Worm (Caenorhabditis elegans) whole organism, young adult: ENCODE measurements around the gene C43F9.4.
A peak's percentile ranks its signal among the peaks of the same experiment; 100 is the strongest.
"Not testable (repeated sequence)": the region's sequence is repeated elsewhere in the genome, so short reads cannot be mapped to it uniquely, and the experiment has no call there.

Experiments
- B0261.1 ChIP-seq: sonication (generic microtip); optimal IDR thresholded peaks from 2 replicates; lab custom pipeline; 2016; ENCODE audit warnings: mild to moderate bottlenecking, missing genetic modification characterization, moderate library complexity, missing compliant biosample characterization
- C06A6.2 ChIP-seq: fragments of 200-800 bp; sonication (Bioruptor generic); conservative IDR thresholded peaks from 2 replicates; pipeline ENCODE4 v1.3.6; 2022; ENCODE audit warnings: missing genetic modification characterization, missing compliant biosample characterization
- C17E4.6 ChIP-seq: fragments of 200-800 bp; sonication (Bioruptor generic); IDR thresholded peaks from 2 replicates; pipeline ENCODE4 v1.3.6; 2022; ENCODE audit warnings: missing genetic modification reagents, missing genetic modification characterization, missing compliant biosample characterization
- F33H1.4 ChIP-seq: fragments of 200-800 bp; sonication (Bioruptor generic); IDR thresholded peaks from 2 replicates; pipeline ENCODE4 v1.3.6; 2022; ENCODE audit warnings: missing genetic modification reagents, missing genetic modification characterization, missing compliant biosample characterization
- K12H6.12 ChIP-seq: fragments of 200-800 bp; sonication (Bioruptor generic); optimal IDR thresholded peaks from 2 replicates; lab custom pipeline; 2018; ENCODE audit warnings: mild to moderate bottlenecking, missing genetic modification characterization, missing compliant biosample characterization
- Y53F4B.3 ChIP-seq: fragments of 200-800 bp; sonication (Bioruptor generic); IDR thresholded peaks from 2 replicates; pipeline ENCODE4 v1.3.6; 2022; ENCODE audit warnings: missing genetic modification reagents, missing genetic modification characterization, missing compliant biosample characterization
- Y56A3A.18 ChIP-seq: fragments of 200-800 bp; sonication (Bioruptor generic); IDR thresholded peaks from 2 replicates; pipeline ENCODE4 v1.3.6; 2022; ENCODE audit warnings: missing genetic modification reagents, missing genetic modification characterization, missing compliant biosample characterization
- Y95B8A.8 ChIP-seq: fragments of 200-800 bp; sonication (Bioruptor generic); IDR thresholded peaks from 2 replicates; pipeline ENCODE4 v1.3.6; 2022; ENCODE audit warnings: missing genetic modification reagents, missing genetic modification characterization, missing compliant biosample characterization
- aptf-2 ChIP-seq: fragments of 200-800 bp; sonication (Bioruptor generic); conservative IDR thresholded peaks from 2 replicates; pipeline ENCODE4 v1.3.6; 2022; ENCODE audit warnings: missing genetic modification reagents, missing genetic modification characterization, missing compliant biosample characterization
- aptf-3 ChIP-seq: fragments of 200-800 bp; sonication (Bioruptor generic); IDR thresholded peaks from 2 replicates; pipeline ENCODE4 v1.3.6; 2022; ENCODE audit warnings: missing genetic modification characterization, missing compliant biosample characterization
- attf-3 ChIP-seq: fragments of 200-800 bp; sonication (Bioruptor generic); conservative IDR thresholded peaks from 2 replicates; pipeline ENCODE4 v1.3.6; 2022; ENCODE audit warnings: missing genetic modification reagents, missing genetic modification characterization, missing compliant biosample characterization
- ceh-40 ChIP-seq: fragments of 200-800 bp; sonication (Bioruptor generic); IDR thresholded peaks from 2 replicates; pipeline ENCODE4 v1.3.6; 2022; ENCODE audit warnings: missing genetic modification characterization, missing compliant biosample characterization
- ceh-58 ChIP-seq: fragments of 200-800 bp; sonication (Bioruptor generic); IDR thresholded peaks from 2 replicates; pipeline ENCODE4 v1.3.6; 2022; ENCODE audit warnings: missing genetic modification characterization, missing compliant biosample characterization
- die-1 ChIP-seq: sonication (generic microtip); optimal IDR thresholded peaks from 2 replicates; lab custom pipeline; 2016; ENCODE audit warnings: missing genotype, mild to moderate bottlenecking, missing genetic modification characterization, missing compliant biosample characterization
- dox-1 ChIP-seq: fragments of 200-800 bp; sonication (Bioruptor generic); IDR thresholded peaks from 2 replicates; pipeline ENCODE4 v1.3.6; 2022; ENCODE audit warnings: missing genetic modification reagents, missing genetic modification characterization, missing compliant biosample characterization
- him-1 ChIP-seq: sonication (generic microtip); optimal IDR thresholded peaks from 2 replicates; lab custom pipeline; 2016; ENCODE audit warnings: missing genotype, missing genetic modification reagents, missing genetic modification characterization, missing compliant biosample characterization
- hmg-1.2 ChIP-seq: fragments of 200-800 bp; sonication (Bioruptor generic); IDR thresholded peaks from 2 replicates; pipeline ENCODE4 v1.3.6; 2022; ENCODE audit warnings: missing genetic modification reagents, missing genetic modification characterization, missing compliant biosample characterization
- hrde-1 ChIP-seq: sonication (generic microtip); optimal IDR thresholded peaks from 2 replicates; lab custom pipeline; 2016; ENCODE audit warnings: missing genetic modification characterization, mild to moderate bottlenecking, missing compliant biosample characterization, moderate library complexity, missing genotype, missing genetic modification reagents, borderline replicate concordance
- lag-1 ChIP-seq: fragments of 200-800 bp; sonication (Bioruptor generic); IDR thresholded peaks from 2 replicates; pipeline ENCODE4 v1.3.6; 2022; ENCODE audit warnings: missing genetic modification reagents, missing genetic modification characterization, missing compliant biosample characterization
- lin-26 ChIP-seq: fragments of 200-800 bp; sonication (Bioruptor generic); IDR thresholded peaks from 2 replicates; pipeline ENCODE4 v1.3.6; 2022; ENCODE audit warnings: missing genetic modification reagents, missing genetic modification characterization, missing compliant biosample characterization
- lin-40 ChIP-seq: sonication (generic microtip); optimal IDR thresholded peaks from 2 replicates; lab custom pipeline; 2016; ENCODE audit warnings: missing genetic modification characterization, mild to moderate bottlenecking, missing compliant biosample characterization, missing genotype, missing genetic modification reagents
- lsl-1 ChIP-seq: fragments of 200-800 bp; sonication (Bioruptor generic); optimal IDR thresholded peaks from 2 replicates; lab custom pipeline; 2018; ENCODE audit warnings: mild to moderate bottlenecking, missing genetic modification characterization, moderate library complexity, missing compliant biosample characterization
- lsy-27 ChIP-seq: sonication (generic microtip); optimal IDR thresholded peaks from 2 replicates; lab custom pipeline; 2017; ENCODE audit warnings: missing genetic modification characterization, mild to moderate bottlenecking, missing compliant biosample characterization, antibody characterized with exemption, missing genotype, borderline replicate concordance; ENCODE audit not compliant: insufficient read depth
- madf-6 ChIP-seq: fragments of 200-800 bp; sonication (Bioruptor generic); IDR thresholded peaks from 2 replicates; pipeline ENCODE4 v1.3.6; 2022; ENCODE audit warnings: missing genetic modification reagents, missing genetic modification characterization, missing compliant biosample characterization
- madf-8 ChIP-seq: fragments of 200-800 bp; sonication (Bioruptor generic); conservative IDR thresholded peaks from 2 replicates; pipeline ENCODE4 v1.3.6; 2022; ENCODE audit warnings: missing genetic modification reagents, missing genetic modification characterization, missing compliant biosample characterization
- mcd-1 ChIP-seq: fragments of 200-800 bp; sonication (Bioruptor generic); IDR thresholded peaks from 2 replicates; pipeline ENCODE4 v1.3.6; 2022; ENCODE audit warnings: missing genetic modification reagents, missing genetic modification characterization, missing compliant biosample characterization
- nhr-27 ChIP-seq: fragments of 200-800 bp; sonication (Bioruptor generic); optimal IDR thresholded peaks from 2 replicates; lab custom pipeline; 2018; ENCODE audit warnings: mild to moderate bottlenecking, missing genetic modification characterization, moderate library complexity, missing compliant biosample characterization
- nhr-80 ChIP-seq: sonication (generic microtip); optimal IDR thresholded peaks from 2 replicates; lab custom pipeline; 2016; ENCODE audit warnings: missing genetic modification characterization, missing compliant biosample characterization
- pbrm-1 ChIP-seq: fragments of 200-800 bp; sonication (Bioruptor generic); IDR thresholded peaks from 2 replicates; pipeline ENCODE4 v1.3.6; 2022; ENCODE audit warnings: missing genetic modification reagents, missing genetic modification characterization, missing compliant biosample characterization
- rcor-1 ChIP-seq: fragments of 200-800 bp; sonication (Bioruptor generic); IDR thresholded peaks from 2 replicates; pipeline ENCODE4 v1.3.6; 2022; ENCODE audit warnings: missing genetic modification reagents, missing genetic modification characterization, missing compliant biosample characterization
- rpc-1 ChIP-seq, 2 experiments: fragments of 150-350 bp in 1 of 2; sonication (generic microtip) in 1 of 2; optimal IDR thresholded peaks; 2 replicates each; lab custom pipeline; 2014 to 2018; ENCODE audit warnings: missing biosample characterization in 1 of 2, missing genetic modification characterization in 1 of 2, missing genetic modification reagents in 1 of 2, missing genotype in 1 of 2
- snpc-4 ChIP-seq, 5 experiments: fragments of 150-350 bp in 1 of 5; sonication (generic microtip) in 4 of 5; optimal IDR thresholded peaks; 2 replicates each; lab custom pipeline; 2014 to 2018; ENCODE audit warnings: missing genetic modification characterization in 5 of 5, missing biosample characterization in 3 of 5, antibody characterized with exemption in 2 of 5, mild to moderate bottlenecking in 2 of 5, missing compliant biosample characterization in 2 of 5, missing genotype in 2 of 5, moderate library complexity in 2 of 5, missing genetic modification reagents in 1 of 5
- somi-1 ChIP-seq: fragments of 200-800 bp; sonication (Bioruptor generic); optimal IDR thresholded peaks from 2 replicates; lab custom pipeline; 2018; ENCODE audit warnings: mild to moderate bottlenecking, missing genetic modification characterization, missing compliant biosample characterization
- tbp1 ChIP-seq: fragments of 200-800 bp; sonication (Bioruptor generic); optimal IDR thresholded peaks from 2 replicates; lab custom pipeline; 2018; ENCODE audit warnings: mild to moderate bottlenecking, missing genetic modification characterization, missing compliant biosample characterization
- xnd-1 ChIP-seq: sonication (generic microtip); optimal IDR thresholded peaks from 2 replicates; lab custom pipeline; 2016; ENCODE audit warnings: missing genotype, missing genetic modification reagents, missing genetic modification characterization, missing compliant biosample characterization
- zfh-2 ChIP-seq: fragments of 200-800 bp; sonication (Bioruptor generic); conservative IDR thresholded peaks from 2 replicates; pipeline ENCODE4 v1.3.6; 2022; ENCODE audit warnings: missing genetic modification reagents, missing genetic modification characterization, missing compliant biosample characterization
- ztf-18 ChIP-seq: sonication (generic microtip); optimal IDR thresholded peaks from 2 replicates; lab custom pipeline; 2016; ENCODE audit warnings: missing genotype, mild to moderate bottlenecking, missing genetic modification characterization, missing compliant biosample characterization
- ztf-25 ChIP-seq: fragments of 200-800 bp; sonication (Bioruptor generic); IDR thresholded peaks from 2 replicates; pipeline ENCODE4 v1.3.6; 2022; ENCODE audit warnings: missing genetic modification reagents, missing genetic modification characterization, missing compliant biosample characterization
- ztf-28 ChIP-seq: fragments of 200-800 bp; sonication (Bioruptor generic); IDR thresholded peaks from 2 replicates; pipeline ENCODE4 v1.3.6; 2022; ENCODE audit warnings: missing genetic modification reagents, missing genetic modification characterization, missing compliant biosample characterization
- ztf-6 ChIP-seq: fragments of 200-800 bp; sonication (Bioruptor generic); IDR thresholded peaks from 2 replicates; pipeline ENCODE4 v1.3.6; 2022; ENCODE audit warnings: missing genetic modification reagents, missing genetic modification characterization, missing compliant biosample characterization

The C43F9.4 gene

ce11 chrIV:10554947-10555346 is 34.0 kb downstream of the C43F9.4 start, which contains the start of gene zim-2:
zim-2 (plus strand) TSS chrIV:10555247.
- no peak for TF ChIP-seq Y56A3A.18 (GFP tag; lab: Robert Waterston, UW)
- TF ChIP-seq ceh-58 (GFP tag; lab: Robert Waterston, UW), result no peak
- no peak for TF ChIP-seq hrde-1 (tag; lab: Kevin White, UChicago)
- no peak for TF ChIP-seq dox-1 (GFP tag; lab: Robert Waterston, UW)
- TF ChIP-seq lin-40 (tag; lab: Kevin White, UChicago), result no peak
- no peak for TF ChIP-seq nhr-80 (tag; lab: Kevin White, UChicago)
- no peak for TF ChIP-seq mcd-1 (GFP tag; lab: Robert Waterston, UW)
- TF ChIP-seq him-1 (tag; lab: Kevin White, UChicago), result no peak
- TF ChIP-seq hmg-1.2 (GFP tag; lab: Robert Waterston, UW), result no peak
- no peak for TF ChIP-seq ztf-18 (tag; lab: Kevin White, UChicago)
- no peak for TF ChIP-seq nhr-27 (tag; lab: Kevin White, UChicago)
- TF ChIP-seq C17E4.6 (GFP tag; lab: Robert Waterston, UW), result no peak
- TF ChIP-seq ztf-6 (GFP tag; lab: Robert Waterston, UW), result no peak
- TF ChIP-seq ztf-28 (GFP tag; lab: Robert Waterston, UW), result no peak

- TF ChIP-seq attf-3, result peak; percentile 80
Observed at ce11 chrIV:10552993-10553392, 36.0 kb downstream of the C43F9.4 start.

- 0 out of 2 replicates have a peak, but pooled peaks have one; percentile 25 for TF ChIP-seq hmg-1.2 (GFP tag; lab: Robert Waterston, UW)
- TF ChIP-seq tbp1 (GFP tag; lab: Kevin White, UChicago), result peak; percentile 70
- TF ChIP-seq rpc-1 (optimal IDR thresholded peaks at IDR 0.05; lab: Kevin White, UChicago), result not testable (repeated sequence)
- peak; percentile 52 for TF ChIP-seq rpc-1 (tag; optimal IDR thresholded peaks at IDR 0.05; lab: Kevin White, UChicago)
- TF ChIP-seq ceh-40 (GFP tag; lab: Robert Waterston, UW), result 0 out of 2 replicates have a peak, but pooled peaks have one; percentile 31
- 0 out of 2 replicates have a peak, but pooled peaks have one; percentile 44 for TF ChIP-seq dox-1 (GFP tag; lab: Robert Waterston, UW)
- peak; percentile 47 for TF ChIP-seq B0261.1 (tag; lab: Kevin White, UChicago)
- peak; percentile 71; the same call in 1 of the 2 replicates for TF ChIP-seq lin-26 (GFP tag; lab: Robert Waterston, UW)
- 0 out of 2 replicates have a peak, but pooled peaks have one; percentile 17 for TF ChIP-seq rcor-1 (GFP tag; lab: Robert Waterston, UW)
Observed at ce11 chrIV:10548546-10548945, 40.4 kb downstream of the C43F9.4 start.

ce11 chrIV:10546589-10547136 is 42.3 kb downstream of the C43F9.4 start, which contains the start of gene zim-1:
zim-1 (plus strand) TSS chrIV:10547086.
- TF ChIP-seq dox-1 (GFP tag; lab: Robert Waterston, UW) (no peak), F33H1.4 (GFP tag; lab: Robert Waterston, UW) (peak; percentile 83), C06A6.2 (GFP tag; lab: Robert Waterston, UW) (no peak), pbrm-1 (GFP tag; lab: Robert Waterston, UW) (no peak), madf-8 (0 out of 2 replicates have a peak, but pooled peaks have one; percentile 24), lag-1 (no peak), lin-26 (GFP tag; lab: Robert Waterston, UW) (no peak), aptf-3 (GFP tag; lab: Robert Waterston, UW) (no peak), nhr-80 (tag; lab: Kevin White, UChicago) (no peak), snpc-4 (GFP tag; optimal IDR thresholded peaks at IDR 0.05; lab: Kevin White, UChicago) (no peak), snpc-4 (tag; optimal IDR thresholded peaks at IDR 0.05; lab: Kevin White, UChicago) (peak in 1 of 4 experiments; percentile 2), rcor-1 (GFP tag; lab: Robert Waterston, UW) (peak; percentile 26; the same call in 1 of the 2 replicates), xnd-1 (tag; lab: Kevin White, UChicago) (peak; percentile 77), madf-6 (peak; percentile 78), die-1 (tag; lab: Kevin White, UChicago) (no peak), ztf-25 (GFP tag; lab: Robert Waterston, UW) (no peak), somi-1 (GFP tag; lab: Kevin White, UChicago) (no peak), Y95B8A.8 (no peak), aptf-2 (GFP tag; lab: Robert Waterston, UW) (no peak), lsy-27 (tag; lab: Kevin White, UChicago) (no peak), zfh-2 (GFP tag; lab: Robert Waterston, UW) (no peak), Y53F4B.3 (GFP tag; lab: Robert Waterston, UW) (no peak), K12H6.12 (tag; lab: Kevin White, UChicago) (no peak), lsl-1 (peak; percentile 85)
